Worm (Caenorhabditis elegans): ENCODE results near the gene lir-2.
A peak's percentile ranks its signal among the peaks of the same experiment; 100 is the strongest.

lir-2 gene

ce11 chrII:7684589-7684988, 17.5 kb downstream of the lir-2 start, which contains the start of gene F18A1.1:
Gene F18A1.1 (plus strand): TSS chrII:7684889.
- TF ChIP-seq dsc-1 (tag; optimal IDR thresholded peaks at IDR 0.05) (no peak), nhr-85 (tag) (peak; percentile 56), dpl-1 (GFP tag; optimal IDR thresholded peaks at IDR 0.05) (no peak)

ce11 chrII:7690384-7690783, 23.3 kb downstream of the lir-2 start, which contains the start of gene pid-1:
Gene pid-1 (minus strand): TSS chrII:7690556.
- TF ChIP-seq mep-1 (tag; optimal IDR thresholded peaks at IDR 0.05) = no peak
- TF ChIP-seq ceh-63 (GFP tag; optimal IDR thresholded peaks at IDR 0.05) = no peak
- TF ChIP-seq zag-1 (tag; optimal IDR thresholded peaks at IDR 0.05) = no peak
- no peak for TF ChIP-seq nhr-71 (tag; optimal IDR thresholded peaks at IDR 0.05)
- no peak for TF ChIP-seq irx-1 (tag; optimal IDR thresholded peaks at IDR 0.05)
- TF ChIP-seq Y116A8C.19 (tag; optimal IDR thresholded peaks at IDR 0.05; ENCODE audit: borderline replicate concordance) = no peak
- no peak for TF ChIP-seq swsn-7 (tag; optimal IDR thresholded peaks at IDR 0.05)
- no peak for TF ChIP-seq ceh-82 (tag; optimal IDR thresholded peaks at IDR 0.05)
- TF ChIP-seq alr-1 (tag; optimal IDR thresholded peaks at IDR 0.05; ENCODE audit: borderline replicate concordance) = no peak
- no peak for TF ChIP-seq sptf-1 (tag; optimal IDR thresholded peaks at IDR 0.05)
- TF ChIP-seq efl-3 (GFP tag; optimal IDR thresholded peaks at IDR 0.05) = no peak
- TF ChIP-seq isw-1 (GFP tag; IDR thresholded peaks at IDR 0.05) = no peak
- no peak for TF ChIP-seq ces-1 (GFP tag; optimal IDR thresholded peaks at IDR 0.05)
- no peak for TF ChIP-seq unc-30 (tag; optimal IDR thresholded peaks at IDR 0.05)
- TF ChIP-seq fkh-4 (tag; optimal IDR thresholded peaks at IDR 0.05; ENCODE audit: borderline replicate concordance) = no peak
- no peak for TF ChIP-seq nhr-85 (tag)
- TF ChIP-seq fos-1 (tag; optimal IDR thresholded peaks at IDR 0.05) = no peak
- TF ChIP-seq lir-3 (tag; optimal IDR thresholded peaks at IDR 0.05; ENCODE audit: poor library complexity) = no peak
- no peak for TF ChIP-seq nhr-28 (tag; optimal IDR thresholded peaks at IDR 0.05)
- TF ChIP-seq ceh-8 (GFP tag; optimal IDR thresholded peaks at IDR 0.05) = no peak

ce11 chrII:7693929-7694328, 26.9 kb downstream of the lir-2 start, which contains the start of gene nhx-2:
Gene nhx-2 (minus strand): TSS chrII:7693957.
- no peak for TF ChIP-seq ceh-8 (GFP tag; optimal IDR thresholded peaks at IDR 0.05)
- TF ChIP-seq hlh-4 (tag; optimal IDR thresholded peaks at IDR 0.05) = no peak
- no peak for TF ChIP-seq jun-1 (tag; optimal IDR thresholded peaks at IDR 0.05)
- TF ChIP-seq elt-2 (tag; optimal IDR thresholded peaks at IDR 0.05) = peak; percentile 65

DNA sequence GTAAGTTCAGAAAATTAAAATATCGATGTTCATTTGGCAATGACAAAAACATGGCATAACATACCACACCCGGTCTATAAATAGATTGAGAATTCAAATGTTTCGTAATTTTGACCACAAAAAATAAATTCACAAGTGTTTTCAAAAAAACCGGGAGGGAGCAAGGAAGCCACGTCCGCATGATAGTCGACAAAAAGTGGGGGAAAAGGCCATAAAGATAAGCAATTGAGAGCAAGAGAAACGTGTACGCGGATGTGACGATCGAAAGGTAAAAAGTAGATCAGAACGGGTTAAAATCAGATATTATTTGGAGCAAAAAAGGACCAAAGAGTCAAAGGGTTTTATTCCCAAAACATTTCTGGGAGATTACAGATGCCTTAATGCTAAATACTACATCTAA, 27.7 kb downstream of the lir-2 start:
- no peak for TF ChIP-seq nhr-85 (tag)
- TF ChIP-seq elt-2 (tag; optimal IDR thresholded peaks at IDR 0.05) = peak; percentile 56
- TF ChIP-seq C04F5.9 (tag; optimal IDR thresholded peaks at IDR 0.05) = no peak

DNA sequence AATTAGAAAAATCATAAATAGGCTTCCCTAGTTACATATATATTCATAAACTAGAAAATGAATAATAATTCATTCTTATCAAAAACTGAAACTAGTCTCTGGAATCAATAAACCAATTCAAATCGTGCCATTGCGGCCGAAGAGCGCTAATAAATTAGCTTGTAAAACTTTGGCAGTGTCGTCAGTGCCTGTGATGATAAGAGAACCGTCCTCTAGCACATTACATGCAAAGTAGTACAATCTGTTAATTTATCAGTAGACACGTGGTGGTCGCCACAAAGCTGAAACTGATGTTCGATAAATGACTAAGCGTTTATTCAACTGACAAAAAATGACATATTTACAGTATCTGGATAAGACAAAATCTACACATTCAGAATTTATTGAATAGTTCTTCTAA, 28.6 kb downstream of the lir-2 start:
- TF ChIP-seq elt-2 (tag; optimal IDR thresholded peaks at IDR 0.05) (peak; percentile 95), ets-5 (GFP tag; IDR thresholded peaks at IDR 0.05) (no peak), lin-35 (GFP tag; optimal IDR thresholded peaks at IDR 0.05) (peak in 1 of 2 experiments; percentile 24), lin-15B (tag; optimal IDR thresholded peaks at IDR 0.05) (no peak), nhr-20 (tag; optimal IDR thresholded peaks at IDR 0.05) (peak; percentile 24), nhr-90 (tag; optimal IDR thresholded peaks at IDR 0.05; ENCODE audit: poor library complexity) (peak; percentile 20), tlp-1 (tag; optimal IDR thresholded peaks at IDR 0.05) (peak; percentile 36), lin-14 (GFP tag; optimal IDR thresholded peaks at IDR 0.05) (peak; percentile 33), aha-1 (tag; optimal IDR thresholded peaks at IDR 0.05) (no peak)
